Worm (Caenorhabditis elegans): ENCODE measurements around the gene R12A1.3.

The R12A1.3 gene

ce11 chrV:1414615-1415433 lies 10.8 kb downstream of the R12A1.3 start:
- TF ChIP-seq elt-2 (tag; optimal IDR thresholded peaks at IDR 0.05) (peak; percentile 81), pqm-1 (tag; optimal IDR thresholded peaks at IDR 0.05) (peak; percentile 42), ztf-11 (tag; optimal IDR thresholded peaks at IDR 0.05) (no peak)

DNA sequence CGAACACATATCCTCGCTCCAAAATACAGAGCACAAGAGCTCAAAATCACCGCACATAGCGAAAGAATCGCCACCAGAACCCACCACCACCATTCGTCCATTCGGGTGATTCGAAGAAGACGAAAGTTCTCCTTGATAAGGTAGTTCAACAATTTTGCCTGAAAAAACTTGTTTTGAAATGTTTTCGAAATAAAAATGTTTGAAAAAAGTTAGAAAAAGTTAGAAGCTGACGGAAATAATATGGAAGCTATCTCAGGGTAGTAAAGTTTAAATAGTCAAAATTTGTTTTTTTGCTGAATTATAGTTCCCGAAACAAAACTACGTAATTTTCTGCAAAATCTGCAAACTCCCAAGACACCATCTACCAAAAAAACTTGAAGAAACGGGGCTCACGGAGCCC lies 14.1 kb downstream of the R12A1.3 start, which contains the start of gene snt-5:
Gene snt-5, minus strand, starts transcription at position 101 of the 400 bp plus-strand sequence.
- TF ChIP-seq aly-2 (tag; optimal IDR thresholded peaks at IDR 0.05) = no peak
- no peak for TF ChIP-seq sea-2 (GFP tag; optimal IDR thresholded peaks at IDR 0.05)
- no peak for TF ChIP-seq nfya-1 (tag; optimal IDR thresholded peaks at IDR 0.05; ENCODE audit: insufficient read depth)
- TF ChIP-seq ztf-11 (tag; optimal IDR thresholded peaks at IDR 0.05) = no peak
- no peak for TF ChIP-seq ceh-16 (tag; optimal IDR thresholded peaks at IDR 0.05)
- no peak for TF ChIP-seq lsy-12 (tag; optimal IDR thresholded peaks at IDR 0.05)
- TF ChIP-seq egl-5 (tag; optimal IDR thresholded peaks at IDR 0.05) = no peak
- TF ChIP-seq ceh-82 (tag; optimal IDR thresholded peaks at IDR 0.05) = no peak
- TF ChIP-seq ZK546.5 (tag; optimal IDR thresholded peaks at IDR 0.05) = no peak
- no peak for TF ChIP-seq jun-1 (tag; optimal IDR thresholded peaks at IDR 0.05)
- TF ChIP-seq unc-39 (tag; optimal IDR thresholded peaks at IDR 0.05) = no peak
- TF ChIP-seq R02D3.7 (tag; optimal IDR thresholded peaks at IDR 0.05) = no peak
- no peak for TF ChIP-seq nhr-77 (tag; optimal IDR thresholded peaks at IDR 0.05)
- TF ChIP-seq elt-2 (tag; optimal IDR thresholded peaks at IDR 0.05) = no peak
- TF ChIP-seq nhr-67 (tag; optimal IDR thresholded peaks at IDR 0.05) = no peak
- no peak for TF ChIP-seq elt-3 (tag; optimal IDR thresholded peaks at IDR 0.05)
- TF ChIP-seq lin-15B (tag; optimal IDR thresholded peaks at IDR 0.05) = no peak
- no peak for TF ChIP-seq nhr-76 (tag; optimal IDR thresholded peaks at IDR 0.05)
- TF ChIP-seq daf-12 (tag; optimal IDR thresholded peaks at IDR 0.05) = no peak
- TF ChIP-seq mdl-1 (tag; optimal IDR thresholded peaks at IDR 0.05) = no peak

- no peak for TF ChIP-seq daf-12 (tag; optimal IDR thresholded peaks at IDR 0.05)
- TF ChIP-seq skn-1 (tag; optimal IDR thresholded peaks at IDR 0.05) = no peak
- TF ChIP-seq egl-5 (tag; optimal IDR thresholded peaks at IDR 0.05) = no peak
- no peak for TF ChIP-seq ceh-82 (tag; optimal IDR thresholded peaks at IDR 0.05)
- no peak for TF ChIP-seq fos-1 (tag; optimal IDR thresholded peaks at IDR 0.05)
- TF ChIP-seq nhr-76 (tag; optimal IDR thresholded peaks at IDR 0.05) = no peak
- TF ChIP-seq egl-27 (tag; optimal IDR thresholded peaks at IDR 0.05) = no peak
- TF ChIP-seq nfya-1 (tag; optimal IDR thresholded peaks at IDR 0.05; ENCODE audit: insufficient read depth) = no peak
These were observed 14.9 kb downstream of the R12A1.3 start for ce11 chrV:1410727-1411126.

- TF ChIP-seq nhr-23 (tag; optimal IDR thresholded peaks at IDR 0.05) (no peak), unc-62 (GFP tag; optimal IDR thresholded peaks at IDR 0.05) (no peak), nhr-76 (tag; optimal IDR thresholded peaks at IDR 0.05) (no peak), R02D3.7 (tag; optimal IDR thresholded peaks at IDR 0.05) (no peak), jun-1 (tag; optimal IDR thresholded peaks at IDR 0.05) (no peak)
These were observed 17.5 kb downstream of the R12A1.3 start for ce11 chrV:1408116-1408515.

DNA sequence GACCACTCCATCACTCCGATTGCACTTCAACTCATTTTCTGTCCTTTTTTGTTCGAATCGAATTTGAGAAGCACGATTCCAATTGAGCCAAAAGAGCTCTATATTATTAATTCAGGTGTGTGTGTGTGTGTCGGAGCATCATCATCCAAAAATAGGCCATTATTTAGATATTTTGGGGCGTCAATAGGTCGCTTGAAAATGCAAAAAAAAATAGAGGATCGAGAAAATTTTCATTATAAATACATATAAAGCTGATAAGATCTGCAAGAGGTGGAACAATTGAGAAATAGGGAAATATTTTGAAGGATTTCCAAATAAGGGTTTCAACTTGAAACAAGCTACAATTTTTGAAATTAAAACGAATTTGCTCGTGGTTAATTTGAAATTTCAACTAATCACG lies 32.7 kb downstream of the R12A1.3 start, which contains the start of gene Y75B7AR.1:
Gene Y75B7AR.1, minus strand, starts transcription at position 101 of the 400 bp plus-strand sequence.
- TF ChIP-seq nhr-11 (tag; optimal IDR thresholded peaks at IDR 0.05) (no peak), jun-1 (tag; optimal IDR thresholded peaks at IDR 0.05) (no peak)

ce11 chrV:1390415-1390814 lies 35.2 kb downstream of the R12A1.3 start:
- TF ChIP-seq unc-62 (GFP tag; optimal IDR thresholded peaks at IDR 0.05) = no peak
- no peak for TF ChIP-seq nhr-43 (tag; optimal IDR thresholded peaks at IDR 0.05; ENCODE audit: poor library complexity, severe bottlenecking)
- no peak for TF ChIP-seq R02D3.7 (tag; optimal IDR thresholded peaks at IDR 0.05)
- no peak for TF ChIP-seq lin-15B (tag; optimal IDR thresholded peaks at IDR 0.05)
- no peak for TF ChIP-seq ceh-28 (tag; optimal IDR thresholded peaks at IDR 0.05)
- no peak for TF ChIP-seq ama-1 (optimal IDR thresholded peaks at IDR 0.05)
- TF ChIP-seq pqm-1 (tag; optimal IDR thresholded peaks at IDR 0.05) = no peak
- no peak for TF ChIP-seq nhr-12 (tag; optimal IDR thresholded peaks at IDR 0.05)
- TF ChIP-seq fkh-10 (GFP tag; optimal IDR thresholded peaks at IDR 0.05) = no peak
- TF ChIP-seq ceh-16 (tag; optimal IDR thresholded peaks at IDR 0.05) = no peak
- TF ChIP-seq nfya-1 (tag; optimal IDR thresholded peaks at IDR 0.05; ENCODE audit: insufficient read depth) = no peak
- TF ChIP-seq lsy-12 (tag; optimal IDR thresholded peaks at IDR 0.05) = no peak

Measured in whole organism, L3 larva.